Worm (Caenorhabditis elegans) whole organism, late embryonic: Measurements from ENCODE around the gene emg-1.
A peak's percentile ranks its signal among the peaks of the same experiment; 100 is the strongest.

Source experiments
- K02D7.2 ChIP-seq: sonication (generic microtip); optimal IDR thresholded peaks from 2 replicates; lab custom pipeline; 2017; ENCODE audit warnings: mild to moderate bottlenecking, missing genetic modification characterization, missing compliant biosample characterization
- ahr-1 ChIP-seq: sonication (generic microtip); optimal IDR thresholded peaks from 2 replicates; lab custom pipeline; 2016; ENCODE audit warnings: missing genetic modification characterization, missing compliant biosample characterization
- ceh-19 ChIP-seq: fragments of 200-800 bp; sonication (Bioruptor generic); optimal IDR thresholded peaks from 2 replicates; lab custom pipeline; 2018; ENCODE audit warnings: mild to moderate bottlenecking, missing genetic modification characterization, missing compliant biosample characterization
- ceh-2 ChIP-seq: sonication (generic microtip); optimal IDR thresholded peaks from 2 replicates; lab custom pipeline; 2016; ENCODE audit warnings: missing genotype, missing genetic modification characterization, missing compliant biosample characterization
- ceh-24 ChIP-seq: sonication (generic microtip); optimal IDR thresholded peaks from 2 replicates; lab custom pipeline; 2016; ENCODE audit warnings: mild to moderate bottlenecking, missing genetic modification characterization, missing compliant biosample characterization
- ceh-30 ChIP-seq: fragments of 150-350 bp; optimal IDR thresholded peaks from 2 replicates; lab custom pipeline; 2014; ENCODE audit warnings: missing biosample characterization, missing genetic modification characterization
- ceh-31 ChIP-seq: sonication (generic microtip); optimal IDR thresholded peaks from 2 replicates; lab custom pipeline; 2016; ENCODE audit warnings: missing genetic modification characterization, missing compliant biosample characterization
- ceh-34 ChIP-seq: sonication (generic microtip); optimal IDR thresholded peaks from 2 replicates; lab custom pipeline; 2016; ENCODE audit warnings: mild to moderate bottlenecking, missing genetic modification characterization, missing compliant biosample characterization
- ceh-48 ChIP-seq: sonication (generic microtip); optimal IDR thresholded peaks from 2 replicates; lab custom pipeline; 2016; ENCODE audit warnings: missing genetic modification characterization, inconsistent platforms, missing compliant biosample characterization
- ceh-6 ChIP-seq: fragments of 200-800 bp; sonication (Bioruptor generic); optimal IDR thresholded peaks from 2 replicates; lab custom pipeline; 2018; ENCODE audit warnings: mild to moderate bottlenecking, missing genetic modification characterization, missing compliant biosample characterization
- che-1 ChIP-seq: sonication (generic microtip); optimal IDR thresholded peaks from 2 replicates; lab custom pipeline; 2016; ENCODE audit warnings: mild to moderate bottlenecking, missing genetic modification characterization, missing compliant biosample characterization
- dmd-4 ChIP-seq: sonication (generic microtip); optimal IDR thresholded peaks from 2 replicates; lab custom pipeline; 2016; ENCODE audit warnings: borderline replicate concordance, missing genetic modification characterization, missing compliant biosample characterization
- dve-1 ChIP-seq: sonication (generic microtip); optimal IDR thresholded peaks from 2 replicates; lab custom pipeline; 2017; ENCODE audit warnings: antibody characterized with exemption, mild to moderate bottlenecking, missing genetic modification characterization, missing compliant biosample characterization
- elt-2 ChIP-seq: sonication (generic microtip); optimal IDR thresholded peaks from 2 replicates; lab custom pipeline; 2016; ENCODE audit warnings: missing genetic modification reagents, missing genetic modification characterization, missing compliant biosample characterization
- fkh-10 ChIP-seq: fragments of 150-350 bp; optimal IDR thresholded peaks from 2 replicates; lab custom pipeline; 2014; ENCODE audit warnings: missing biosample characterization, missing genetic modification reagents, missing genetic modification characterization
- gmeb-2 ChIP-seq: sonication (generic microtip); optimal IDR thresholded peaks from 2 replicates; lab custom pipeline; 2016; ENCODE audit warnings: missing genetic modification characterization, inconsistent platforms, missing compliant biosample characterization
- hlh-30 ChIP-seq: sonication (generic microtip); optimal IDR thresholded peaks from 2 replicates; lab custom pipeline; 2017; ENCODE audit warnings: antibody characterized with exemption, missing genetic modification characterization, missing compliant biosample characterization; ENCODE audit not compliant: insufficient read depth
- hlh-8 ChIP-seq: sonication (generic microtip); optimal IDR thresholded peaks from 2 replicates; lab custom pipeline; 2016; ENCODE audit warnings: missing genotype, missing genetic modification characterization, missing compliant biosample characterization
- lim-6 ChIP-seq: sonication (generic microtip); optimal IDR thresholded peaks from 2 replicates; lab custom pipeline; 2016; ENCODE audit warnings: missing genetic modification characterization, missing compliant biosample characterization
- lin-11 ChIP-seq: fragments of 200-800 bp; sonication (Bioruptor generic); optimal IDR thresholded peaks from 2 replicates; lab custom pipeline; 2018; ENCODE audit warnings: mild to moderate bottlenecking, missing genetic modification characterization, missing compliant biosample characterization
- madf-2 ChIP-seq: sonication (generic microtip); optimal IDR thresholded peaks from 2 replicates; lab custom pipeline; 2017; ENCODE audit warnings: missing genetic modification characterization, missing compliant biosample characterization
- nfya-1 ChIP-seq: sonication (generic microtip); optimal IDR thresholded peaks from 2 replicates; lab custom pipeline; 2017; ENCODE audit warnings: missing genetic modification characterization, mild to moderate bottlenecking, missing compliant biosample characterization, antibody characterized with exemption, moderate library complexity
- nhr-232 ChIP-seq: sonication (generic microtip); optimal IDR thresholded peaks from 2 replicates; lab custom pipeline; 2016; ENCODE audit warnings: missing genetic modification characterization, missing compliant biosample characterization
- npax-4 ChIP-seq: sonication (generic microtip); optimal IDR thresholded peaks from 2 replicates; lab custom pipeline; 2016; ENCODE audit warnings: missing genetic modification characterization, missing compliant biosample characterization
- pag-3 ChIP-seq: sonication (generic microtip); optimal IDR thresholded peaks from 2 replicates; lab custom pipeline; 2016; ENCODE audit warnings: missing compliant biosample characterization, missing genetic modification characterization, borderline replicate concordance
- pax-1 ChIP-seq: fragments of 150-350 bp; optimal IDR thresholded peaks from 2 replicates; lab custom pipeline; 2014; ENCODE audit warnings: missing biosample characterization, missing genetic modification characterization
- pha-2 ChIP-seq: sonication (generic microtip); optimal IDR thresholded peaks from 2 replicates; lab custom pipeline; 2017; ENCODE audit warnings: mild to moderate bottlenecking, missing genetic modification characterization, missing compliant biosample characterization
- pha-4 ChIP-seq: fragments of 150-350 bp; optimal IDR thresholded peaks from 2 replicates; lab custom pipeline; 2018; ENCODE audit warnings: missing biosample characterization, missing genetic modification reagents, missing genetic modification characterization
- pqm-1 ChIP-seq: sonication (generic microtip); optimal IDR thresholded peaks from 2 replicates; lab custom pipeline; 2016; ENCODE audit warnings: missing genetic modification characterization, missing compliant biosample characterization
- pros-1 ChIP-seq: fragments of 150-350 bp; optimal IDR thresholded peaks from 2 replicates; lab custom pipeline; 2014; ENCODE audit warnings: missing biosample characterization, missing genetic modification reagents, missing genetic modification characterization
- ref-2 ChIP-seq: sonication (generic microtip); optimal IDR thresholded peaks from 2 replicates; lab custom pipeline; 2016; ENCODE audit warnings: missing genetic modification characterization, missing compliant biosample characterization
- sdc-2 ChIP-seq: sonication (generic microtip); optimal IDR thresholded peaks from 2 replicates; lab custom pipeline; 2016; ENCODE audit warnings: missing genotype, missing genetic modification characterization, missing compliant biosample characterization
- sox-4 ChIP-seq: sonication (generic microtip); optimal IDR thresholded peaks from 2 replicates; lab custom pipeline; 2017; ENCODE audit warnings: mild to moderate bottlenecking, missing genetic modification characterization, inconsistent platforms, missing compliant biosample characterization
- tbx-2 ChIP-seq: sonication (generic microtip); optimal IDR thresholded peaks from 2 replicates; lab custom pipeline; 2016; ENCODE audit warnings: missing genetic modification characterization, missing compliant biosample characterization
- tbx-7 ChIP-seq: sonication (generic microtip); optimal IDR thresholded peaks from 2 replicates; lab custom pipeline; 2016; ENCODE audit warnings: missing genotype, missing genetic modification characterization, missing compliant biosample characterization
- ttx-3 ChIP-seq: sonication (generic microtip); optimal IDR thresholded peaks from 2 replicates; lab custom pipeline; 2016; ENCODE audit warnings: missing genetic modification reagents, missing genetic modification characterization, missing compliant biosample characterization
- ztf-16 ChIP-seq: sonication (generic microtip); optimal IDR thresholded peaks from 2 replicates; lab custom pipeline; 2017; ENCODE audit warnings: missing genetic modification characterization, missing compliant biosample characterization

The emg-1 gene

ce11 chrIII:10600894-10601293 is 48.4 kb upstream of the emg-1 start:
- no peak for TF ChIP-seq pha-2 (tag; lab: Kevin White, UChicago)

- TF ChIP-seq ceh-24 (no peak), hlh-30 (tag; lab: Kevin White, UChicago) (no peak)
Observed at ce11 chrIII:10603248-10603647, 46.1 kb upstream of the emg-1 start, which contains the start of gene Y39A1A.2. Y39A1A.2 (minus strand) TSS chrIII:10603566.

ce11 chrIII:10604325-10604724 is 45.0 kb upstream of the emg-1 start:
- no peak for TF ChIP-seq tbx-2 (tag; lab: Kevin White, UChicago)
- peak; percentile 10 for TF ChIP-seq hlh-30 (tag; lab: Kevin White, UChicago)

- TF ChIP-seq hlh-30 (tag; lab: Kevin White, UChicago): no peak
- TF ChIP-seq dmd-4: no peak
- TF ChIP-seq ztf-16 (tag; lab: Kevin White, UChicago): no peak
- TF ChIP-seq pag-3 (tag; lab: Kevin White, UChicago): no peak
- TF ChIP-seq elt-2 (tag; lab: Kevin White, UChicago): no peak
- TF ChIP-seq pax-1 (tag; lab: Kevin White, UChicago): no peak
- no peak for TF ChIP-seq gmeb-2 (tag; lab: Kevin White, UChicago)
- no peak for TF ChIP-seq lim-6 (tag; lab: Kevin White, UChicago)
- TF ChIP-seq nhr-232 (tag; lab: Kevin White, UChicago): no peak
- TF ChIP-seq nfya-1: no peak
- TF ChIP-seq ceh-48 (tag; lab: Kevin White, UChicago): no peak
- TF ChIP-seq npax-4 (tag; lab: Kevin White, UChicago): no peak
- no peak for TF ChIP-seq ceh-31 (tag; lab: Kevin White, UChicago)
- no peak for TF ChIP-seq ref-2
Observed at ce11 chrIII:10605049-10605448, 44.3 kb upstream of the emg-1 start, which contains the start of gene rabx-5. rabx-5 (plus strand) TSS chrIII:10605349.

ce11 chrIII:10608161-10608560 is 41.2 kb upstream of the emg-1 start:
- TF ChIP-seq gmeb-2 (tag; lab: Kevin White, UChicago) (no peak), sox-4 (tag; lab: Kevin White, UChicago) (no peak), dve-1 (tag; lab: Kevin White, UChicago) (no peak), madf-2 (tag; lab: Kevin White, UChicago) (no peak), ceh-31 (tag; lab: Kevin White, UChicago) (no peak), hlh-8 (tag; lab: Kevin White, UChicago) (no peak), pros-1 (tag; lab: Kevin White, UChicago) (no peak), ttx-3 (tag; lab: Kevin White, UChicago) (no peak), hlh-30 (tag; lab: Kevin White, UChicago) (no peak), dmd-4 (no peak), ceh-2 (tag; lab: Kevin White, UChicago) (no peak), ahr-1 (tag; lab: Kevin White, UChicago) (no peak), elt-2 (tag; lab: Kevin White, UChicago) (no peak), pax-1 (tag; lab: Kevin White, UChicago) (no peak), ceh-30 (tag; lab: Kevin White, UChicago) (no peak), K02D7.2 (tag; lab: Kevin White, UChicago) (no peak), pha-4 (no peak), pag-3 (tag; lab: Kevin White, UChicago) (no peak), lin-11 (tag; lab: Kevin White, UChicago) (no peak)

ce11 chrIII:10612333-10612732 is 37.0 kb upstream of the emg-1 start, which contains the start of gene Y39A1A.24:
Y39A1A.24 (plus strand) TSS chrIII:10612633.
- no peak for TF ChIP-seq tbx-7 (tag; lab: Kevin White, UChicago)
- no peak for TF ChIP-seq ceh-6 (GFP tag; lab: Kevin White, UChicago)
- TF ChIP-seq sdc-2 (tag; lab: Kevin White, UChicago): no peak
- no peak for TF ChIP-seq elt-2 (tag; lab: Kevin White, UChicago)
- no peak for TF ChIP-seq lim-6 (tag; lab: Kevin White, UChicago)
- no peak for TF ChIP-seq che-1 (tag; lab: Kevin White, UChicago)
- no peak for TF ChIP-seq ztf-16 (tag; lab: Kevin White, UChicago)
- no peak for TF ChIP-seq K02D7.2 (tag; lab: Kevin White, UChicago)
- no peak for TF ChIP-seq ceh-2 (tag; lab: Kevin White, UChicago)
- TF ChIP-seq pqm-1 (tag; lab: Kevin White, UChicago): no peak
- no peak for TF ChIP-seq npax-4 (tag; lab: Kevin White, UChicago)
- TF ChIP-seq ceh-24: no peak
- TF ChIP-seq pax-1 (tag; lab: Kevin White, UChicago): no peak
- TF ChIP-seq lin-11 (tag; lab: Kevin White, UChicago): no peak
- no peak for TF ChIP-seq fkh-10 (GFP tag; lab: Kevin White, UChicago)
- TF ChIP-seq ceh-19 (GFP tag; lab: Kevin White, UChicago): no peak
- TF ChIP-seq ceh-34 (tag; lab: Kevin White, UChicago): no peak
